Worm (Caenorhabditis elegans) whole organism, young adult: Measurements from ENCODE around the gene mfsd-10.

Experiments
- hmg-1.2 ChIP-seq: fragments of 200-800 bp; sonication (Bioruptor generic); IDR thresholded peaks from 2 replicates; pipeline ENCODE4 v1.3.6; 2022; ENCODE audit warnings: missing genetic modification reagents, missing genetic modification characterization, missing compliant biosample characterization
- madf-10 ChIP-seq: sonication (generic microtip); optimal IDR thresholded peaks from 2 replicates; lab custom pipeline; 2016; ENCODE audit warnings: mild to moderate bottlenecking, missing genetic modification characterization, missing compliant biosample characterization

DNA sequence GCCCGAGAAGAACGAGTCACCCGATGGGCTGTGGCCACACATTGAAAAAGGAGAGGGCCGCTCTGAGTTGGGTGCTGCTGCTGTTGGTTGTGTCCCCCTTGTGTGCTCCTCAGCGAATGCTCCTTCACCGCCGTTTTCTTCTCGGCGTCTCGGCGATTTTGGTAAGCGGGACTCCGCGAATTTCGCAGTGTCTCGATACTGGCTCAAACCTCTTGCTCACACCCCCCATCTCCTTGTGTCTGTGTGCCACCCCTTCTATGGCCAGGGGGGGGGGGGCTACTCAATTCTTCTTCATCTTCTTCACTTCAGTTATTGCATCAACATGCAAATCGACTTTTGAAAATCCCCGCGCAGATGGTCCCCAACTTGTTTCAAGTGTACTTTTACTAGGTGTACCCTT, 53.5 kb downstream of the mfsd-10 start:
- TF ChIP-seq madf-10 (tag; lab: Kevin White, UChicago) (no peak), hmg-1.2 (GFP tag; lab: Robert Waterston, UW) (no peak)
